Worm (Caenorhabditis elegans) whole organism, L3 larva: ENCODE results near the gene Y51H4A.24.

Experiments used
- ama-1 ChIP-seq: fragments of 150-350 bp; optimal IDR thresholded peaks from 2 replicates; lab custom pipeline; 2018
- egl-27 ChIP-seq: sonication (generic microtip); optimal IDR thresholded peaks from 4 replicates; lab custom pipeline; 2017; ENCODE audit warnings: missing biosample characterization, missing genetic modification reagents, missing genetic modification characterization
- elt-2 ChIP-seq: sonication (generic microtip); optimal IDR thresholded peaks from 2 replicates; lab custom pipeline; 2016; ENCODE audit warnings: missing genetic modification reagents, mild to moderate bottlenecking, missing genetic modification characterization, missing compliant biosample characterization
- nhr-28 ChIP-seq: fragments of 150-350 bp; optimal IDR thresholded peaks from 2 replicates; lab custom pipeline; 2014; ENCODE audit warnings: missing biosample characterization, missing genetic modification characterization
- unc-62 ChIP-seq: fragments of 150-350 bp; sonication (generic microtip); optimal IDR thresholded peaks from 4 replicates; lab custom pipeline; 2014; ENCODE audit warnings: missing biosample characterization, missing genetic modification reagents, missing genetic modification characterization
- ztf-11 ChIP-seq: fragments of 150-350 bp; optimal IDR thresholded peaks from 2 replicates; lab custom pipeline; 2014; ENCODE audit warnings: missing biosample characterization, missing genetic modification characterization

DNA sequence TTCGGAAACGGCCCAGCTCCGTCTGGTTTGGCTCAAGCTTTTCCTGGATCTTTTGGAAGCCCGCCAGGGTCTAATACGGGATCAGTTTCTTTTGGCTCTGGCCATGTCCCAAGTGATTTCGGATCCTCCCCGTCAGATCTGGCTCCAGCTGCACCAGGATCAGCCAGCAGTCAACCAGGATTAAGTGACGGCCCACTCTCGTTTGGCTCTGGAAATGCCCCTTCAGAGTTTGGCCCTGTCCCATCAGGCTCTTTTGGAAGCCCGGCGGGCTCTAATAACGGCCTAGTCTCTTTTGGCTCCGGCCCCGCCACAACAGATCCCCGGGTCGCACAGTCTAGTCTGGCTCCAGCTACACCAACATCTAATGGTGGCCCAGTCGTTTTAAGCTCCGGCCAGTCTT, 37.1 kb upstream of the Y51H4A.24 start:
- TF ChIP-seq ztf-11 (tag; lab: Kevin White, UChicago) = no peak
- no peak for TF ChIP-seq nhr-28 (tag; lab: Kevin White, UChicago)
- no peak for TF ChIP-seq egl-27 (tag; lab: Kevin White, UChicago)
- TF ChIP-seq elt-2 (tag; lab: Kevin White, UChicago) = no peak
- TF ChIP-seq ama-1 (lab: Kevin White, UChicago) = no peak
- TF ChIP-seq unc-62 (GFP tag; lab: Kevin White, UChicago) = no peak
